Fruit fly (Drosophila melanogaster): ENCODE results near the gene lectin-28C.

The lectin-28C gene

dm6 chr2L:7898581-7898980 is 41.7 kb downstream of the lectin-28C start (continued):
- TF ChIP-seq Hr4 (GFP tag; optimal IDR thresholded peaks at IDR 0.05), result peak; percentile 77
- peak; percentile 65 for TF ChIP-seq dac (GFP tag; optimal IDR thresholded peaks at IDR 0.05)
- TF ChIP-seq CG8119 (GFP tag; IDR thresholded peaks at IDR 0.05), result peak; percentile 74
- peak; percentile 51 for TF ChIP-seq CG11902 (GFP tag; optimal IDR thresholded peaks at IDR 0.05)
- TF ChIP-seq esn (GFP tag; optimal IDR thresholded peaks at IDR 0.05), result peak; percentile 58
- peak; percentile 87 for TF ChIP-seq eg (GFP tag; IDR thresholded peaks at IDR 0.05)
- peak; percentile 35 for TF ChIP-seq CG34406 (GFP tag; optimal IDR thresholded peaks at IDR 0.05)
- no peak for TF ChIP-seq fkh (GFP tag; optimal IDR thresholded peaks at IDR 0.05)
- TF ChIP-seq net (GFP tag; optimal IDR thresholded peaks at IDR 0.05), result peak; percentile 70
- peak; percentile 59 for TF ChIP-seq CG9139 (GFP tag; optimal IDR thresholded peaks at IDR 0.05)
- peak; percentile 66 for TF ChIP-seq CG4318 (GFP tag; optimal IDR thresholded peaks at IDR 0.05)
- TF ChIP-seq CG10631 (GFP tag; optimal IDR thresholded peaks at IDR 0.05), result peak; percentile 73
- peak; percentile 8 for TF ChIP-seq CG8319 (GFP tag; optimal IDR thresholded peaks at IDR 0.05)

dm6 chr2L:7899108-7899507 is 42.2 kb downstream of the lectin-28C start:
- TF ChIP-seq Hr39 (GFP tag; optimal IDR thresholded peaks at IDR 0.05) (no peak), CG4318 (GFP tag; optimal IDR thresholded peaks at IDR 0.05) (peak; percentile 64), CG9139 (GFP tag; optimal IDR thresholded peaks at IDR 0.05) (no peak), CG10669 (GFP tag; optimal IDR thresholded peaks at IDR 0.05) (peak; percentile 74), CG8319 (GFP tag; optimal IDR thresholded peaks at IDR 0.05) (no peak), Eip78C (GFP tag) (peak; percentile 92), ss (GFP tag; optimal IDR thresholded peaks at IDR 0.05) (peak in 1 of 2 experiments; percentile 26), CG34406 (GFP tag; optimal IDR thresholded peaks at IDR 0.05) (peak; percentile 38), topi (GFP tag; optimal IDR thresholded peaks at IDR 0.05) (peak; percentile 28), lz (GFP tag; optimal IDR thresholded peaks at IDR 0.05) (no peak), fkh (GFP tag; optimal IDR thresholded peaks at IDR 0.05) (no peak), cyc (GFP tag; optimal IDR thresholded peaks at IDR 0.05) (peak; percentile 24), eg (GFP tag; IDR thresholded peaks at IDR 0.05) (peak; percentile 83), CG15336 (GFP tag; IDR thresholded peaks at IDR 0.05) (peak; percentile 82), CG16779 (tag; optimal IDR thresholded peaks at IDR 0.05) (peak; percentile 38), CG8632 (GFP tag; optimal IDR thresholded peaks at IDR 0.05) (peak; percentile 9), Blimp-1 (GFP tag; optimal IDR thresholded peaks at IDR 0.05) (no peak), Sox15 (GFP tag; optimal IDR thresholded peaks at IDR 0.05) (no peak), CG3032 (tag; optimal IDR thresholded peaks at IDR 0.05) (peak; percentile 77), dsx (GFP tag; optimal IDR thresholded peaks at IDR 0.05; ENCODE audit: poor library complexity, severe bottlenecking) (peak; percentile 63), svp (GFP tag) (peak; percentile 60), CG11294 (GFP tag; IDR thresholded peaks at IDR 0.05) (peak; percentile 27; the same call in 1 of the 2 replicates), fd59A (GFP tag; optimal IDR thresholded peaks at IDR 0.05) (peak; percentile 61), Eip75B (GFP tag; optimal IDR thresholded peaks at IDR 0.05) (peak; percentile 60), CG3919 (GFP tag; optimal IDR thresholded peaks at IDR 0.05) (peak; percentile 58), OdsH (GFP tag; optimal IDR thresholded peaks at IDR 0.05) (peak; percentile 56), Eip93F (GFP tag; optimal IDR thresholded peaks at IDR 0.05) (no peak), vri (GFP tag; optimal IDR thresholded peaks at IDR 0.05) (no peak), CG6276 (GFP tag; optimal IDR thresholded peaks at IDR 0.05) (peak; percentile 20), achi (GFP tag; optimal IDR thresholded peaks at IDR 0.05) (peak; percentile 33), Ets21C (GFP tag; optimal IDR thresholded peaks at IDR 0.05) (no peak), Hr4 (GFP tag; optimal IDR thresholded peaks at IDR 0.05) (peak; percentile 74), Met (GFP tag; optimal IDR thresholded peaks at IDR 0.05) (no peak), dac (GFP tag; optimal IDR thresholded peaks at IDR 0.05) (peak; percentile 54), net (GFP tag; optimal IDR thresholded peaks at IDR 0.05) (peak; percentile 39), CG10631 (GFP tag; optimal IDR thresholded peaks at IDR 0.05) (peak; percentile 70), acj6 (GFP tag; optimal IDR thresholded peaks at IDR 0.05) (peak; percentile 57), Ets96B (tag; optimal IDR thresholded peaks at IDR 0.05) (peak; percentile 79), CG7368 (GFP tag; optimal IDR thresholded peaks at IDR 0.05) (peak; percentile 48), Sox14 (GFP tag; optimal IDR thresholded peaks at IDR 0.05) (peak; percentile 55), Sox102F (GFP tag; optimal IDR thresholded peaks at IDR 0.05) (no peak), pdm3 (GFP tag; optimal IDR thresholded peaks at IDR 0.05) (peak; percentile 46), CG8119 (GFP tag; IDR thresholded peaks at IDR 0.05) (peak; percentile 69), CG32006 (GFP tag; optimal IDR thresholded peaks at IDR 0.05) (peak; percentile 71), CG11902 (GFP tag; optimal IDR thresholded peaks at IDR 0.05) (peak; percentile 16), esn (GFP tag; optimal IDR thresholded peaks at IDR 0.05) (no peak), CG31627 (GFP tag; optimal IDR thresholded peaks at IDR 0.05) (no peak), Hr38 (GFP tag; optimal IDR thresholded peaks at IDR 0.05) (no peak)

Data from whole organism, prepupa.